Worm (Caenorhabditis elegans) whole organism, L4 larva: Measurements from ENCODE around the gene sqv-4.

Source experiments
- R02D3.7 ChIP-seq: fragments of 150-350 bp; sonication (generic microtip); optimal IDR thresholded peaks from 3 replicates; lab custom pipeline; 2014; ENCODE audit warnings: missing biosample characterization, missing genetic modification characterization
- Y5F2A.4 ChIP-seq: fragments of 200-800 bp; sonication (Bioruptor generic); optimal IDR thresholded peaks from 2 replicates; lab custom pipeline; 2018; ENCODE audit warnings: mild to moderate bottlenecking, missing genetic modification characterization, missing compliant biosample characterization
- ZK337.2 ChIP-seq: fragments of 200-800 bp; sonication (Bioruptor generic); IDR thresholded peaks from 2 replicates; pipeline ENCODE4 v1.3.6; 2022; ENCODE audit warnings: missing genetic modification reagents, missing genetic modification characterization, missing compliant biosample characterization
- aha-1 ChIP-seq: fragments of 150-350 bp; peaks from one replicate; lab custom pipeline; 2014; ENCODE audit warnings: missing biosample characterization, missing genetic modification characterization
- arid-1 ChIP-seq: fragments of 200-800 bp; sonication (Bioruptor generic); conservative IDR thresholded peaks from 2 replicates; pipeline ENCODE4 v1.3.6; 2022; ENCODE audit warnings: missing genetic modification reagents, missing genetic modification characterization, missing compliant biosample characterization
- ces-1 ChIP-seq: fragments of 150-350 bp; sonication (generic microtip); optimal IDR thresholded peaks from 4 replicates; lab custom pipeline; 2014; ENCODE audit warnings: missing biosample characterization, missing genetic modification reagents, missing genetic modification characterization
- cey-2 ChIP-seq: sonication (generic microtip); optimal IDR thresholded peaks from 3 replicates; lab custom pipeline; 2017; ENCODE audit warnings: missing genetic modification characterization, mild to moderate bottlenecking, missing compliant biosample characterization, antibody characterized with exemption, borderline replicate concordance; ENCODE audit not compliant: insufficient read depth
- ctbp-1 ChIP-seq: fragments of 200-800 bp; sonication (Bioruptor generic); IDR thresholded peaks from 2 replicates; pipeline ENCODE4 v1.3.6; 2022; ENCODE audit warnings: missing genetic modification reagents, missing genetic modification characterization, missing compliant biosample characterization
- daf-16 ChIP-seq, 3 experiments: sonication (generic microtip); optimal IDR thresholded peaks; 2 replicates each; lab custom pipeline; 2016 to 2017; ENCODE audit warnings: missing genetic modification characterization in 3 of 3, missing genetic modification reagents in 3 of 3, mild to moderate bottlenecking in 2 of 3, missing compliant biosample characterization in 2 of 3, missing biosample characterization in 1 of 3, moderate library complexity in 1 of 3
- daf-19 ChIP-seq: fragments of 200-800 bp; sonication (Bioruptor generic); conservative IDR thresholded peaks from 2 replicates; pipeline ENCODE4 v1.3.6; 2022; ENCODE audit warnings: missing genetic modification characterization, missing compliant biosample characterization
- duxl-1 ChIP-seq: sonication (generic microtip); optimal IDR thresholded peaks from 2 replicates; lab custom pipeline; 2016; ENCODE audit warnings: mild to moderate bottlenecking, missing genetic modification characterization, moderate library complexity, missing compliant biosample characterization; ENCODE audit not compliant: poor library complexity
- fkh-10 ChIP-seq: fragments of 150-350 bp; optimal IDR thresholded peaks from 2 replicates; lab custom pipeline; 2014; ENCODE audit warnings: missing biosample characterization, missing genetic modification reagents, missing genetic modification characterization
- hlh-30 ChIP-seq: sonication (generic microtip); optimal IDR thresholded peaks from 2 replicates; lab custom pipeline; 2017; ENCODE audit warnings: antibody characterized with exemption, mild to moderate bottlenecking, missing genetic modification characterization, missing compliant biosample characterization; ENCODE audit not compliant: insufficient read depth
- hmg-1.1 ChIP-seq: fragments of 200-800 bp; sonication (Bioruptor generic); IDR thresholded peaks from 2 replicates; pipeline ENCODE4 v1.3.6; 2022; ENCODE audit warnings: missing genetic modification reagents, missing genetic modification characterization, missing compliant biosample characterization
- jun-1 ChIP-seq: fragments of 150-350 bp; optimal IDR thresholded peaks from 2 replicates; lab custom pipeline; 2014; ENCODE audit warnings: missing biosample characterization, missing genetic modification reagents, missing genetic modification characterization
- lsy-2 ChIP-seq, 2 experiments: fragments of 150-350 bp in 1 of 2; sonication (generic microtip) in 1 of 2; optimal IDR thresholded peaks; 2 replicates each; lab custom pipeline; 2014 to 2017; ENCODE audit warnings: missing biosample characterization in 2 of 2, missing genetic modification characterization in 2 of 2
- mdl-1 ChIP-seq, 2 experiments: fragments of 150-350 bp in 1 of 2; sonication (generic microtip) in 1 of 2; optimal IDR thresholded peaks; 2 replicates each; lab custom pipeline; 2014 to 2017; ENCODE audit warnings: missing biosample characterization in 2 of 2, missing genetic modification characterization in 2 of 2
- mdt-29 ChIP-seq: fragments of 200-800 bp; sonication (Bioruptor generic); IDR thresholded peaks from 2 replicates; pipeline ENCODE4 v1.3.6; 2022; ENCODE audit warnings: missing genetic modification reagents, missing genetic modification characterization, missing compliant biosample characterization
- mes-2 ChIP-seq: sonication (generic microtip); optimal IDR thresholded peaks from 2 replicates; lab custom pipeline; 2016; ENCODE audit warnings: missing genotype, mild to moderate bottlenecking, missing genetic modification characterization, missing compliant biosample characterization; ENCODE audit not compliant: poor library complexity, severe bottlenecking
- nhr-11 ChIP-seq: fragments of 150-350 bp; optimal IDR thresholded peaks from 2 replicates; lab custom pipeline; 2014; ENCODE audit warnings: missing biosample characterization, missing genetic modification characterization
- nhr-28 ChIP-seq: fragments of 150-350 bp; optimal IDR thresholded peaks from 2 replicates; lab custom pipeline; 2014; ENCODE audit warnings: missing biosample characterization, missing genetic modification characterization
- nhr-76 ChIP-seq: fragments of 150-350 bp; optimal IDR thresholded peaks from 2 replicates; lab custom pipeline; 2014; ENCODE audit warnings: missing biosample characterization, missing genetic modification characterization
- pqm-1 ChIP-seq: sonication (generic microtip); optimal IDR thresholded peaks from 2 replicates; lab custom pipeline; 2017; ENCODE audit warnings: missing biosample characterization, missing genetic modification characterization
- rbr-2 ChIP-seq: sonication (generic microtip); optimal IDR thresholded peaks from 2 replicates; lab custom pipeline; 2016; ENCODE audit warnings: missing genotype, missing genetic modification characterization, missing compliant biosample characterization
- saeg-2 ChIP-seq: fragments of 200-800 bp; sonication (Bioruptor generic); IDR thresholded peaks from 2 replicates; pipeline ENCODE4 v1.3.6; 2022; ENCODE audit warnings: missing genetic modification reagents, missing genetic modification characterization, missing compliant biosample characterization
- sdz-12 ChIP-seq: fragments of 200-800 bp; sonication (Bioruptor generic); optimal IDR thresholded peaks from 2 replicates; lab custom pipeline; 2018; ENCODE audit warnings: mild to moderate bottlenecking, missing genetic modification characterization, missing compliant biosample characterization
- set-16 ChIP-seq: fragments of 200-800 bp; sonication (Bioruptor generic); IDR thresholded peaks from 2 replicates; pipeline ENCODE4 v1.3.6; 2022; ENCODE audit warnings: missing genetic modification reagents, missing genetic modification characterization, missing compliant biosample characterization
- skn-1 ChIP-seq: fragments of 150-350 bp; optimal IDR thresholded peaks from 2 replicates; lab custom pipeline; 2014; ENCODE audit warnings: missing biosample characterization, missing genetic modification characterization
- spr-1 ChIP-seq: sonication (generic microtip); optimal IDR thresholded peaks from 2 replicates; lab custom pipeline; 2016; ENCODE audit warnings: mild to moderate bottlenecking, missing genetic modification characterization, missing compliant biosample characterization
- spr-3 ChIP-seq: fragments of 200-800 bp; sonication (Bioruptor generic); optimal IDR thresholded peaks from 2 replicates; lab custom pipeline; 2018; ENCODE audit warnings: mild to moderate bottlenecking, missing genetic modification characterization, missing compliant biosample characterization
- unc-62 ChIP-seq, 3 experiments: fragments of 150-350 bp in 1 of 3; sonication (generic microtip); optimal IDR thresholded peaks in 2 of 3; peaks in 1 of 3; 1 replicate in 1 of 3; 2 replicates in 2 of 3; lab custom pipeline; 2014 to 2017; ENCODE audit warnings: missing biosample characterization in 3 of 3, missing genetic modification characterization in 3 of 3, missing genetic modification reagents in 3 of 3, missing genotype in 1 of 3
- zfp-2 ChIP-seq: sonication (generic microtip); optimal IDR thresholded peaks from 2 replicates; lab custom pipeline; 2016; ENCODE audit warnings: mild to moderate bottlenecking, missing genetic modification characterization, missing compliant biosample characterization
- ztf-11 ChIP-seq: fragments of 150-350 bp; optimal IDR thresholded peaks from 2 replicates; lab custom pipeline; 2014; ENCODE audit warnings: missing biosample characterization, missing genetic modification characterization
- ztf-7 ChIP-seq: fragments of 150-350 bp; optimal IDR thresholded peaks from 2 replicates; lab custom pipeline; 2014; ENCODE audit warnings: missing biosample characterization, missing genetic modification characterization

Gene sqv-4

ce11 chrV:10679990-10680602, 18.8 kb upstream of the sqv-4 start:
- TF ChIP-seq ZK337.2 (GFP tag; lab: Robert Waterston, UW) (no peak), aha-1 (tag; lab: Kevin White, UChicago) (peak; percentile 65), lsy-2 (tag; optimal IDR thresholded peaks at IDR 0.05; lab: Kevin White, UChicago) (peak in 1 of 2 experiments; percentile 77), mes-2 (tag; lab: Kevin White, UChicago) (peak; percentile 24), mdt-29 (no peak), daf-19 (GFP tag; lab: Robert Waterston, UW) (no peak), set-16 (GFP tag; lab: Robert Waterston, UW) (no peak), ces-1 (GFP tag; lab: Kevin White, UChicago) (no peak), cey-2 (tag; lab: Kevin White, UChicago) (no peak), duxl-1 (tag; lab: Kevin White, UChicago) (no peak), nhr-28 (tag; lab: Kevin White, UChicago) (no peak), fkh-10 (GFP tag; lab: Kevin White, UChicago) (peak; percentile 43), zfp-2 (tag; lab: Kevin White, UChicago) (no peak), R02D3.7 (no peak)

- TF ChIP-seq nhr-76 (tag; lab: Kevin White, UChicago) = no peak
- no peak for TF ChIP-seq ztf-7 (tag; lab: Kevin White, UChicago)
- TF ChIP-seq lsy-2 (tag; optimal IDR thresholded peaks at IDR 0.05; lab: Kevin White, UChicago) = peak in 1 of 2 experiments; percentile 8
Measured at ce11 chrV:10679080-10679479, 17.8 kb upstream of the sqv-4 start.

- TF ChIP-seq ztf-11 (tag; lab: Kevin White, UChicago) (no peak), unc-62 (GFP tag; optimal IDR thresholded peaks at IDR 0.05 in 1 of 2; lab: Kevin White, UChicago) (peak in 1 of 2 experiments; percentile 83), unc-62 (tag; optimal IDR thresholded peaks at IDR 0.05; lab: Kevin White, UChicago) (no peak), hlh-30 (tag; lab: Kevin White, UChicago) (peak; percentile 12), rbr-2 (tag; lab: Kevin White, UChicago) (peak; percentile 46), hmg-1.1 (GFP tag; lab: Robert Waterston, UW) (peak; percentile 67), mes-2 (tag; lab: Kevin White, UChicago) (no peak), sdz-12 (no peak), arid-1 (GFP tag; lab: Robert Waterston, UW) (no peak), nhr-11 (peak; percentile 18), Y5F2A.4 (GFP tag; lab: Kevin White, UChicago) (no peak), lsy-2 (tag; optimal IDR thresholded peaks at IDR 0.05; lab: Kevin White, UChicago) (peak in 1 of 2 experiments; percentile 21), ctbp-1 (0 out of 2 replicates have a peak, but pooled peaks have one; percentile 22), pqm-1 (tag; lab: Kevin White, UChicago) (no peak), fkh-10 (GFP tag; lab: Kevin White, UChicago) (peak; percentile 46), mdl-1 (tag; optimal IDR thresholded peaks at IDR 0.05; lab: Kevin White, UChicago) (peak in 1 of 2 experiments; percentile 27), spr-3 (GFP tag; lab: Kevin White, UChicago) (no peak), saeg-2 (GFP tag; lab: Robert Waterston, UW) (no peak), daf-16 (GFP tag; optimal IDR thresholded peaks at IDR 0.05; lab: Kevin White, UChicago) (no peak), daf-16 (tag; optimal IDR thresholded peaks at IDR 0.05; lab: Kevin White, UChicago) (no peak)
Measured at ce11 chrV:10677459-10677858, 16.2 kb upstream of the sqv-4 start.

ce11 chrV:10675978-10676377, 14.7 kb upstream of the sqv-4 start:
- TF ChIP-seq spr-1 (tag; lab: Kevin White, UChicago) = no peak
- TF ChIP-seq ces-1 (GFP tag; lab: Kevin White, UChicago) = no peak
- TF ChIP-seq skn-1 = no peak
- TF ChIP-seq jun-1 (tag; lab: Kevin White, UChicago) = no peak
- no peak for TF ChIP-seq R02D3.7
